2 fruit fly cellular contexts compared by ENCODE assay signal in the genomic region with DNA sequence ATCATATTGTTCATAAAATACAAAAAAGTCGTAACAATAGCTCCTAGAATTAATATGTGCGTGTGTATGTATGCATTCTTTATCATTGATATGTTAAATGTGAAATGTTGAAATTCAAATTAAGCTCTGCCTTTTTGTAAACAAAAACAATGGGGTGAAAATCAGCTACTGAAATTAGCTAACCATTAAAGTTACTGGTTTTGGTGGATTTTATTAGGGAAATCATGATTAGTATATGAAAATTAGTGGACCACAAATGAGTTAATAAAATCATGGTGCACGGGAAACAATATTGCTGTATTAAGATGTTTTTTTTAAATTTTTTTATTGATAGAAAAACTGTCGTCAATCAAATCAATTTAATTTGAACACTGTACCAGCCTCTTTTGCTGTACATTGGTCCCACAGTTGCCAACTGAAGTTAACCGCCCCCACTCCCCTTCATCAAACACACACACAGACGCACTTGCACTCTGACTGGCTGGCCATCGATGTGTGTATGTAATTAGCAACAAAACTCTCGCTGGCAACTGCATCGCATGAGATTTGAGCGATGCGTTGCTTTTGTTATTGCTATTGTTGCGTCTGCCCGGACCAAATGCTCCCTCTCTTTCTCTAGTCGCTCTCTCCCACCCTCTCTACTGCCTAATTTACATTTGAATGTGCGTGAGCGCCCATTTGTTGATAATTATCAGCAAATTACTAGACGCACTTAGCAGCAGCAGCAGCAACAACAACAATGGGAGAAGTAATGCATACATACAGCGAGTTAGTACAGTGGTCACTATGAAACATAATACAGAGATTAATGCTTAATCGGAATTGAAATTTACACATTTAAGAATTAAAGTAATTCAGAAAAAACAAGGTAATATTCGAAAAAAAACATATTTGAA.
TF ChIP-seq lines count a peak whose summit lies in the region.

No protein-coding gene starts in this region.

TF ChIP-seq in whole organism, embryonic, 481 proteins besides CTCF, POLR2A, EP300 and RAD21 (continued from another document and continues in another):
- no peak for TF ChIP-seq gsb (GFP tag; IDR thresholded peaks at IDR 0.05; lab: Robert Waterston, UW)
- no peak for TF ChIP-seq Hey (tag; optimal IDR thresholded peaks at IDR 0.05; lab: Kevin White, UChicago)
- peak; percentile 13; the same call in 1 of the 2 replicates for TF ChIP-seq Drgx (GFP tag; IDR thresholded peaks at IDR 0.05; lab: Robert Waterston, UW)
- no peak for TF ChIP-seq org-1 (GFP tag; optimal IDR thresholded peaks at IDR 0.05; lab: Kevin White, UChicago)
- no peak for TF ChIP-seq yki (optimal IDR thresholded peaks at IDR 0.05; lab: Kevin White, UChicago)
- TF ChIP-seq CG7963 (GFP tag; IDR thresholded peaks at IDR 0.05; lab: Robert Waterston, UW; ENCODE audit: partially characterized antibody): no peak
- no peak for TF ChIP-seq dm (GFP tag; optimal IDR thresholded peaks at IDR 0.05; lab: Kevin White, UChicago)
- no peak for TF ChIP-seq hbn (GFP tag; IDR thresholded peaks at IDR 0.05; lab: Robert Waterston, UW; ENCODE audit: partially characterized antibody)
- TF ChIP-seq Aef1 (GFP tag; IDR thresholded peaks at IDR 0.05; lab: Robert Waterston, UW): no peak
- TF ChIP-seq CG10543 (GFP tag; optimal IDR thresholded peaks at IDR 0.05; lab: Kevin White, UChicago): no peak
- no peak for TF ChIP-seq dati (GFP tag; IDR thresholded peaks at IDR 0.05; lab: Robert Waterston, UW)
- TF ChIP-seq psq (GFP tag; optimal IDR thresholded peaks at IDR 0.05; lab: Kevin White, UChicago): no peak
- TF ChIP-seq NC2β (GFP tag; optimal IDR thresholded peaks at IDR 0.05; lab: Kevin White, UChicago): no peak
- TF ChIP-seq Scr (GFP tag; IDR thresholded peaks at IDR 0.05; lab: Robert Waterston, UW; ENCODE audit: partially characterized antibody): no peak
- no peak for TF ChIP-seq CG13894 (tag; optimal IDR thresholded peaks at IDR 0.05; lab: Kevin White, UChicago)
- TF ChIP-seq CG10979 (tag; optimal IDR thresholded peaks at IDR 0.05; lab: Kevin White, UChicago): peak; percentile 27
- no peak for TF ChIP-seq Hr51 (GFP tag; optimal IDR thresholded peaks at IDR 0.05; lab: Kevin White, UChicago)
- TF ChIP-seq CG1603 (tag; optimal IDR thresholded peaks at IDR 0.05; lab: Kevin White, UChicago): no peak
- TF ChIP-seq pita (GFP tag; optimal IDR thresholded peaks at IDR 0.05; lab: Kevin White, UChicago): no peak
- TF ChIP-seq seq (GFP tag; IDR thresholded peaks at IDR 0.05; lab: Robert Waterston, UW): no peak
- no peak for TF ChIP-seq otp (GFP tag; IDR thresholded peaks at IDR 0.05; lab: Robert Waterston, UW)
- no peak for TF ChIP-seq Lim3 (GFP tag; IDR thresholded peaks at IDR 0.05; lab: Robert Waterston, UW)
- no peak for TF ChIP-seq Dbx (GFP tag; IDR thresholded peaks at IDR 0.05; lab: Robert Waterston, UW)
- no peak for TF ChIP-seq luna (GFP tag; optimal IDR thresholded peaks at IDR 0.05; lab: Kevin White, UChicago)
- TF ChIP-seq CG17385 (GFP tag; optimal IDR thresholded peaks at IDR 0.05; lab: Kevin White, UChicago): no peak
- TF ChIP-seq Stat92E (GFP tag; optimal IDR thresholded peaks at IDR 0.05; lab: Kevin White, UChicago): peak in 1 of 3 experiments; percentile 68
- no peak for TF ChIP-seq z (GFP tag; IDR thresholded peaks at IDR 0.05; lab: Robert Waterston, UW)
- TF ChIP-seq dmrt99B (tag; optimal IDR thresholded peaks at IDR 0.05; lab: Kevin White, UChicago): no peak
- no peak for TF ChIP-seq CG7556 (GFP tag; optimal IDR thresholded peaks at IDR 0.05; lab: Kevin White, UChicago)
- TF ChIP-seq tup (GFP tag; optimal IDR thresholded peaks at IDR 0.05; lab: Kevin White, UChicago): no peak
- TF ChIP-seq unpg (GFP tag; optimal IDR thresholded peaks at IDR 0.05; lab: Kevin White, UChicago): peak; percentile 1
- TF ChIP-seq ro (GFP tag; IDR thresholded peaks at IDR 0.05; lab: Robert Waterston, UW): no peak
- TF ChIP-seq ranshi (GFP tag; IDR thresholded peaks at IDR 0.05; lab: Robert Waterston, UW): no peak
- TF ChIP-seq ind (GFP tag; optimal IDR thresholded peaks at IDR 0.05; lab: Kevin White, UChicago): no peak
- TF ChIP-seq CG32532 (GFP tag; IDR thresholded peaks at IDR 0.05; lab: Robert Waterston, UW): no peak
- no peak for TF ChIP-seq pnt (GFP tag; optimal IDR thresholded peaks at IDR 0.05; lab: Kevin White, UChicago)
- no peak for TF ChIP-seq CG8388 (GFP tag; optimal IDR thresholded peaks at IDR 0.05; lab: Kevin White, UChicago)
- TF ChIP-seq Dfd (GFP tag; optimal IDR thresholded peaks at IDR 0.05; lab: Kevin White, UChicago): no peak
- TF ChIP-seq CG34422 (GFP tag; IDR thresholded peaks at IDR 0.05; lab: Robert Waterston, UW): 0 out of 3 replicates have a peak, but pooled peaks have one; percentile 25
- no peak for TF ChIP-seq Doc3 (GFP tag; IDR thresholded peaks at IDR 0.05; lab: Robert Waterston, UW; ENCODE audit: partially characterized antibody)
- TF ChIP-seq CG31388 (GFP tag; optimal IDR thresholded peaks at IDR 0.05; lab: Kevin White, UChicago): no peak
- no peak for TF ChIP-seq Myb (GFP tag; optimal IDR thresholded peaks at IDR 0.05; lab: Kevin White, UChicago)
- peak; percentile 38 for TF ChIP-seq gem (tag; optimal IDR thresholded peaks at IDR 0.05; lab: Kevin White, UChicago)
- TF ChIP-seq CG34376 (GFP tag; optimal IDR thresholded peaks at IDR 0.05; lab: Kevin White, UChicago): no peak
- TF ChIP-seq sr (GFP tag; IDR thresholded peaks at IDR 0.05; lab: Robert Waterston, UW): no peak
- no peak for TF ChIP-seq pb (GFP tag; optimal IDR thresholded peaks at IDR 0.05; lab: Kevin White, UChicago)
- TF ChIP-seq H15 (GFP tag; IDR thresholded peaks at IDR 0.05; lab: Robert Waterston, UW): no peak
- no peak for TF ChIP-seq slbo (GFP tag; IDR thresholded peaks at IDR 0.05; lab: Robert Waterston, UW)
- TF ChIP-seq CG10267 (tag; optimal IDR thresholded peaks at IDR 0.05; lab: Kevin White, UChicago): no peak
- TF ChIP-seq nom (GFP tag; optimal IDR thresholded peaks at IDR 0.05; lab: Kevin White, UChicago): no peak
- no peak for TF ChIP-seq Lpt (GFP tag; optimal IDR thresholded peaks at IDR 0.05; lab: Kevin White, UChicago)
- TF ChIP-seq HLHmδ (GFP tag; optimal IDR thresholded peaks at IDR 0.05; lab: Kevin White, UChicago): no peak
- no peak for TF ChIP-seq Hmx (GFP tag; optimal IDR thresholded peaks at IDR 0.05; lab: Kevin White, UChicago)
- TF ChIP-seq CG15073 (GFP tag; optimal IDR thresholded peaks at IDR 0.05; lab: Kevin White, UChicago): no peak
- peak; percentile 0 for TF ChIP-seq nmo (GFP tag; optimal IDR thresholded peaks at IDR 0.05; lab: Kevin White, UChicago)
- TF ChIP-seq ap (GFP tag; IDR thresholded peaks at IDR 0.05; lab: Robert Waterston, UW): no peak
- no peak for TF ChIP-seq dan (GFP tag; IDR thresholded peaks at IDR 0.05; lab: Robert Waterston, UW)
- TF ChIP-seq tgo (GFP tag; IDR thresholded peaks at IDR 0.05; lab: Robert Waterston, UW): no peak
- no peak for TF ChIP-seq CG16815 (GFP tag; optimal IDR thresholded peaks at IDR 0.05; lab: Kevin White, UChicago)
- peak; percentile 34 for TF ChIP-seq Sox102F (GFP tag; optimal IDR thresholded peaks at IDR 0.05; lab: Kevin White, UChicago)
- no peak for TF ChIP-seq insv (GFP tag; optimal IDR thresholded peaks at IDR 0.05; lab: Kevin White, UChicago)
- TF ChIP-seq Doc2 (GFP tag; IDR thresholded peaks at IDR 0.05; lab: Robert Waterston, UW): no peak
- TF ChIP-seq CG30020 (tag; optimal IDR thresholded peaks at IDR 0.05; lab: Kevin White, UChicago): no peak
- TF ChIP-seq Bgb (GFP tag; IDR thresholded peaks at IDR 0.05; lab: Robert Waterston, UW; ENCODE audit: partially characterized antibody): no peak

TF ChIP-seq in whole organism, prepupa, 60 proteins besides CTCF, POLR2A, EP300 and RAD21 (continued from another document):
- TF ChIP-seq CG15336 (GFP tag; IDR thresholded peaks at IDR 0.05; lab: Robert Waterston, UW) (peak; percentile 52), CG8119 (GFP tag; IDR thresholded peaks at IDR 0.05; lab: Robert Waterston, UW) (peak; percentile 44; the same call in 1 of the 3 replicates), CG34406 (GFP tag; optimal IDR thresholded peaks at IDR 0.05; lab: Kevin White, UChicago) (no peak), achi (GFP tag; optimal IDR thresholded peaks at IDR 0.05; lab: Kevin White, UChicago) (peak; percentile 26), svp (GFP tag; lab: Kevin White, UChicago) (peak; percentile 74), esn (GFP tag; optimal IDR thresholded peaks at IDR 0.05; lab: Kevin White, UChicago) (no peak), Ets96B (tag; optimal IDR thresholded peaks at IDR 0.05; lab: Kevin White, UChicago) (no peak), Smox (GFP tag; optimal IDR thresholded peaks at IDR 0.05; lab: Kevin White, UChicago) (peak; percentile 25), CG8632 (GFP tag; optimal IDR thresholded peaks at IDR 0.05; lab: Kevin White, UChicago) (no peak), CG10669 (GFP tag; optimal IDR thresholded peaks at IDR 0.05; lab: Kevin White, UChicago) (no peak), CG32006 (GFP tag; optimal IDR thresholded peaks at IDR 0.05; lab: Kevin White, UChicago) (peak; percentile 70), fkh (GFP tag; optimal IDR thresholded peaks at IDR 0.05; lab: Kevin White, UChicago) (no peak), CG6854 (GFP tag; optimal IDR thresholded peaks at IDR 0.05; lab: Kevin White, UChicago) (no peak), cyc (GFP tag; optimal IDR thresholded peaks at IDR 0.05; lab: Kevin White, UChicago) (no peak), CG6276 (GFP tag; optimal IDR thresholded peaks at IDR 0.05; lab: Kevin White, UChicago) (no peak), topi (GFP tag; optimal IDR thresholded peaks at IDR 0.05; lab: Kevin White, UChicago) (no peak), fd85E (GFP tag; optimal IDR thresholded peaks at IDR 0.05; lab: Kevin White, UChicago) (no peak), salr (GFP tag; optimal IDR thresholded peaks at IDR 0.05; lab: Kevin White, UChicago) (peak in 1 of 2 experiments; percentile 55), CG1621 (tag; optimal IDR thresholded peaks at IDR 0.05; lab: Kevin White, UChicago) (no peak), eg (GFP tag; IDR thresholded peaks at IDR 0.05; lab: Robert Waterston, UW) (peak; percentile 67)
